Fruit fly (Drosophila melanogaster) whole organism, embryonic: Measurements from ENCODE around the gene prd1.

Experiments
- Ada2b ChIP-seq: fragments of 200-800 bp; sonication (Bioruptor generic); IDR thresholded peaks from 2 replicates; pipeline ENCODE4 v1.3.6; 2022; ENCODE audit warnings: missing biosample characterization, missing genetic modification characterization
- B-H2 ChIP-seq: fragments of 200-800 bp; sonication (Bioruptor generic); optimal IDR thresholded peaks from 2 replicates; lab custom pipeline; 2018; ENCODE audit warnings: missing biosample characterization, mild to moderate bottlenecking, missing genetic modification characterization
- Bteb2 ChIP-seq: fragments of 200-800 bp; sonication (Bioruptor generic); optimal IDR thresholded peaks from 2 replicates; lab custom pipeline; 2016; ENCODE audit warnings: missing biosample characterization, missing genetic modification characterization
- CG1024 ChIP-seq: fragments of 200-800 bp; sonication (Bioruptor generic); IDR thresholded peaks from 2 replicates; pipeline ENCODE4 v1.3.6; 2022; ENCODE audit warnings: missing biosample characterization, missing genetic modification characterization
- CG11695 ChIP-seq: fragments of 200-800 bp; sonication (Bioruptor generic); IDR thresholded peaks from 3 replicates; pipeline ENCODE4 v1.3.6; 2022; ENCODE audit warnings: missing biosample characterization, missing genetic modification characterization
- CG11723 ChIP-seq: fragments of 200-800 bp; sonication (Bioruptor generic); optimal IDR thresholded peaks from 2 replicates; lab custom pipeline; 2017; ENCODE audit warnings: missing biosample characterization, mild to moderate bottlenecking, missing genetic modification characterization
- CG12659 ChIP-seq: fragments of 200-800 bp; sonication (Bioruptor generic); optimal IDR thresholded peaks from 3 replicates; lab custom pipeline; 2017; ENCODE audit warnings: mild to moderate bottlenecking, missing biosample characterization, missing genetic modification reagents, missing genetic modification characterization
- CG12942 ChIP-seq: fragments of 200-800 bp; sonication (Bioruptor generic); optimal IDR thresholded peaks from 3 replicates; lab custom pipeline; 2016; ENCODE audit warnings: missing biosample characterization, missing genetic modification characterization
- CG13296 ChIP-seq: fragments of 200-800 bp; sonication (Bioruptor generic); optimal IDR thresholded peaks from 3 replicates; lab custom pipeline; 2018; ENCODE audit warnings: missing biosample characterization, mild to moderate bottlenecking, missing genetic modification characterization
- CG15073 ChIP-seq: fragments of 200-800 bp; sonication (Bioruptor generic); optimal IDR thresholded peaks from 2 replicates; lab custom pipeline; 2016; ENCODE audit warnings: missing biosample characterization, missing genetic modification characterization
- CG1529 ChIP-seq: fragments of 200-800 bp; sonication (Bioruptor generic); optimal IDR thresholded peaks from 3 replicates; lab custom pipeline; 2018; ENCODE audit warnings: missing biosample characterization, missing genetic modification characterization
- CG16813 ChIP-seq: fragments of 200-800 bp; sonication (Bioruptor generic); IDR thresholded peaks from 3 replicates; pipeline ENCODE4 v1.3.6; 2022; ENCODE audit warnings: missing biosample characterization, missing genetic modification characterization; ENCODE audit not compliant: partially characterized antibody
- CG18764 ChIP-seq: fragments of 200-800 bp; sonication (Bioruptor generic); optimal IDR thresholded peaks from 3 replicates; lab custom pipeline; 2016; ENCODE audit warnings: missing biosample characterization, missing genetic modification characterization
- CG2120 ChIP-seq: fragments of 200-800 bp; sonication (Bioruptor generic); optimal IDR thresholded peaks from 3 replicates; lab custom pipeline; 2016; ENCODE audit warnings: missing biosample characterization, missing genetic modification characterization
- CG31441 ChIP-seq: fragments of 200-800 bp; sonication (Bioruptor generic); IDR thresholded peaks from 2 replicates; pipeline ENCODE4 v1.3.6; 2022; ENCODE audit warnings: missing biosample characterization, missing genetic modification characterization
- CG34376 ChIP-seq: fragments of 200-800 bp; sonication (Bioruptor generic); optimal IDR thresholded peaks from 2 replicates; lab custom pipeline; 2018; ENCODE audit warnings: missing biosample characterization, mild to moderate bottlenecking, missing genetic modification characterization
- CG43689 ChIP-seq: fragments of 200-800 bp; sonication (Bioruptor generic); IDR thresholded peaks from 2 replicates; pipeline ENCODE4 v1.3.6; 2022; ENCODE audit warnings: missing biosample characterization, missing genetic modification characterization
- CG6791 ChIP-seq: fragments of 200-800 bp; sonication (Bioruptor generic); IDR thresholded peaks from 3 replicates; pipeline ENCODE4 v1.3.6; 2022; ENCODE audit warnings: missing biosample characterization, missing genetic modification characterization; ENCODE audit not compliant: partially characterized antibody
- CG7839 ChIP-seq: fragments of 200-800 bp; sonication (Bioruptor generic); optimal IDR thresholded peaks from 3 replicates; lab custom pipeline; 2018; ENCODE audit warnings: missing biosample characterization, mild to moderate bottlenecking, missing genetic modification characterization, moderate library complexity
- Camta ChIP-seq: fragments of 200-800 bp; sonication (Bioruptor generic); optimal IDR thresholded peaks from 2 replicates; lab custom pipeline; 2016; ENCODE audit warnings: missing biosample characterization, missing genetic modification characterization
- Dp ChIP-seq: fragments of 200-800 bp; sonication (Bioruptor generic); optimal IDR thresholded peaks from 2 replicates; lab custom pipeline; 2018; ENCODE audit warnings: missing biosample characterization, mild to moderate bottlenecking, missing genetic modification characterization, moderate library complexity
- Elba2 ChIP-seq: fragments of 200-800 bp; sonication (Bioruptor generic); optimal IDR thresholded peaks from 3 replicates; lab custom pipeline; 2016; ENCODE audit warnings: missing biosample characterization, missing genetic modification characterization
- Fer1 ChIP-seq: fragments of 200-800 bp; sonication (Bioruptor generic); optimal IDR thresholded peaks from 2 replicates; lab custom pipeline; 2017; ENCODE audit warnings: missing biosample characterization, mild to moderate bottlenecking, missing genetic modification characterization
- HHEX ChIP-seq: fragments of 200-800 bp; sonication (Bioruptor generic); optimal IDR thresholded peaks from 3 replicates; lab custom pipeline; 2017; ENCODE audit warnings: missing biosample characterization, mild to moderate bottlenecking, missing genetic modification characterization, missing genetic modification reagents
- Hr3 ChIP-seq: fragments of 200-800 bp; sonication (Bioruptor generic); optimal IDR thresholded peaks from 3 replicates; lab custom pipeline; 2016; ENCODE audit warnings: missing biosample characterization, missing genetic modification characterization
- Hsf ChIP-seq: fragments of 200-800 bp; sonication (Bioruptor generic); optimal IDR thresholded peaks from 3 replicates; lab custom pipeline; 2016; ENCODE audit warnings: missing biosample characterization, missing genetic modification characterization
- Mad ChIP-seq: fragments of 200-800 bp; sonication (Bioruptor generic); optimal IDR thresholded peaks from 2 replicates; lab custom pipeline; 2016; ENCODE audit warnings: missing biosample characterization, missing genetic modification characterization
- Med ChIP-seq: fragments of 200-800 bp; sonication (Bioruptor generic); peaks from one replicate; lab custom pipeline; 2016; ENCODE audit warnings: missing biosample characterization, missing genetic modification characterization, mild to moderate bottlenecking, inconsistent platforms, moderate library complexity
- Meics ChIP-seq: fragments of 200-800 bp; sonication (Bioruptor generic); optimal IDR thresholded peaks from 2 replicates; lab custom pipeline; 2017; ENCODE audit warnings: missing biosample characterization, mild to moderate bottlenecking, missing genetic modification characterization
- Nf-YB ChIP-seq: fragments of 200-800 bp; sonication (Bioruptor generic); optimal IDR thresholded peaks from 3 replicates; lab custom pipeline; 2019; ENCODE audit warnings: missing biosample characterization, mild to moderate bottlenecking, missing genetic modification characterization, moderate library complexity
- TFAM ChIP-seq: fragments of 200-800 bp; sonication (Bioruptor generic); optimal IDR thresholded peaks from 2 replicates; lab custom pipeline; 2017; ENCODE audit warnings: missing biosample characterization, missing genetic modification characterization, inconsistent platforms
- eve ChIP-seq, 2 experiments: fragments of >200 bp; optimal IDR thresholded peaks; 2 replicates each; lab custom pipeline; 2017; ENCODE audit warnings: missing biosample characterization in 2 of 2, missing genetic modification characterization in 2 of 2
- gcm2 ChIP-seq: fragments of 200-800 bp; sonication (Bioruptor generic); optimal IDR thresholded peaks from 2 replicates; lab custom pipeline; 2016; ENCODE audit warnings: missing biosample characterization, missing genetic modification characterization
- jumu ChIP-seq: fragments of 200-800 bp; sonication (Bioruptor generic); optimal IDR thresholded peaks from 3 replicates; lab custom pipeline; 2016; ENCODE audit warnings: missing biosample characterization, missing genetic modification characterization
- klu ChIP-seq: fragments of 200-800 bp; sonication (Bioruptor generic); IDR thresholded peaks from 2 replicates; pipeline ENCODE4 v1.3.6; 2022; ENCODE audit warnings: missing biosample characterization, missing genetic modification characterization
- lmd ChIP-seq: fragments of 200-800 bp; sonication (Bioruptor generic); IDR thresholded peaks from 2 replicates; pipeline ENCODE4 v1.3.6; 2022; ENCODE audit warnings: missing biosample characterization, missing genetic modification characterization
- mirr ChIP-seq: fragments of 200-800 bp; sonication (Bioruptor generic); optimal IDR thresholded peaks from 3 replicates; lab custom pipeline; 2018; ENCODE audit warnings: missing biosample characterization, mild to moderate bottlenecking, missing genetic modification characterization
- org-1 ChIP-seq: fragments of 200-800 bp; sonication (Bioruptor generic); optimal IDR thresholded peaks from 2 replicates; lab custom pipeline; 2017; ENCODE audit warnings: missing biosample characterization, missing genetic modification characterization
- pho ChIP-seq: fragments of 200-800 bp; sonication (Bioruptor generic); optimal IDR thresholded peaks from 2 replicates; lab custom pipeline; 2016; ENCODE audit warnings: missing biosample characterization, missing genetic modification characterization
- pros ChIP-seq: fragments of 200-800 bp; sonication (Bioruptor generic); optimal IDR thresholded peaks from 3 replicates; lab custom pipeline; 2019; ENCODE audit warnings: missing biosample characterization, mild to moderate bottlenecking, missing genetic modification characterization, moderate library complexity
- pzg ChIP-seq: fragments of 200-800 bp; sonication (Bioruptor generic); optimal IDR thresholded peaks from 3 replicates; lab custom pipeline; 2018; ENCODE audit warnings: missing biosample characterization, mild to moderate bottlenecking, missing genetic modification characterization, moderate library complexity
- sisA ChIP-seq: fragments of 200-800 bp; sonication (Bioruptor generic); IDR thresholded peaks from 2 replicates; pipeline ENCODE4 v1.3.6; 2022; ENCODE audit warnings: missing biosample characterization, missing genetic modification characterization
- slp2 ChIP-seq: fragments of 200-800 bp; sonication (Bioruptor generic); optimal IDR thresholded peaks from 2 replicates; lab custom pipeline; 2016; ENCODE audit warnings: missing biosample characterization, missing genetic modification characterization
- ssp ChIP-seq: fragments of 200-800 bp; sonication (Bioruptor generic); IDR thresholded peaks from 2 replicates; pipeline ENCODE4 v1.3.6; 2022; ENCODE audit warnings: missing biosample characterization, missing genetic modification characterization
- tio ChIP-seq: fragments of 200-800 bp; sonication (Bioruptor generic); optimal IDR thresholded peaks from 2 replicates; lab custom pipeline; 2017; ENCODE audit warnings: missing biosample characterization, missing genetic modification characterization, inconsistent platforms
- tup ChIP-seq: fragments of 200-800 bp; sonication (Bioruptor generic); optimal IDR thresholded peaks from 2 replicates; lab custom pipeline; 2016; ENCODE audit warnings: missing biosample characterization, mild to moderate bottlenecking, missing genetic modification characterization, moderate library complexity
- tx ChIP-seq: fragments of 200-800 bp; sonication (Bioruptor generic); optimal IDR thresholded peaks from 2 replicates; lab custom pipeline; 2016; ENCODE audit warnings: missing biosample characterization, missing genetic modification characterization
- usp ChIP-seq: fragments of >200 bp; optimal IDR thresholded peaks from 2 replicates; lab custom pipeline; 2017; ENCODE audit warnings: missing biosample characterization, missing genetic modification characterization
- wdn ChIP-seq: fragments of 200-800 bp; sonication (Bioruptor generic); IDR thresholded peaks from 2 replicates; pipeline ENCODE4 v1.3.6; 2022; ENCODE audit warnings: missing biosample characterization, missing genetic modification characterization
- z ChIP-seq: fragments of 200-800 bp; sonication (Bioruptor generic); IDR thresholded peaks from 3 replicates; pipeline ENCODE4 v1.3.6; 2022; ENCODE audit warnings: missing biosample characterization, missing genetic modification characterization
- zfh1 ChIP-seq: fragments of 200-800 bp; sonication (Bioruptor generic); IDR thresholded peaks from 3 replicates; pipeline ENCODE4 v1.3.6; 2022; ENCODE audit warnings: missing biosample characterization, missing genetic modification characterization

Gene prd1

dm6 chr3R:11780181-11780688, 6.6 kb downstream of the prd1 start (continued):
- TF ChIP-seq Hsf (GFP tag; lab: Kevin White, UChicago) (peak; percentile 76), TFAM (peak; percentile 86), pho (GFP tag; lab: Kevin White, UChicago) (no peak), CG2120 (GFP tag; lab: Kevin White, UChicago) (no peak), Mad (peak; percentile 63), z (peak; percentile 80; the same call in 2 of the 3 replicates), usp (no peak), tup (no peak), mirr (GFP tag; lab: Kevin White, UChicago) (no peak), CG16813 (GFP tag; lab: Robert Waterston, UW) (no peak), slp2 (GFP tag; lab: Kevin White, UChicago) (peak; percentile 44), tx (GFP tag; lab: Kevin White, UChicago) (no peak), Elba2 (GFP tag; lab: Kevin White, UChicago) (peak; percentile 66), CG18764 (GFP tag; lab: Kevin White, UChicago) (peak; percentile 88), pros (peak; percentile 98), zfh1 (peak; percentile 96), HHEX (GFP tag; lab: Kevin White, UChicago) (peak; percentile 80), CG7839 (peak; percentile 96), ssp (GFP tag; lab: Robert Waterston, UW) (peak; percentile 80), CG12659 (GFP tag; lab: Kevin White, UChicago) (peak; percentile 85), CG13296 (GFP tag; lab: Kevin White, UChicago) (no peak), Dp (GFP tag; lab: Kevin White, UChicago) (no peak), CG15073 (GFP tag; lab: Kevin White, UChicago) (peak; percentile 65), CG31441 (peak; percentile 99), CG1024 (peak; percentile 80), Ada2b (GFP tag; lab: Robert Waterston, UW) (peak; percentile 53; the same call in 1 of the 2 replicates), org-1 (GFP tag; lab: Kevin White, UChicago) (peak; percentile 85), wdn (no peak), lmd (peak; percentile 86), klu (GFP tag; lab: Robert Waterston, UW) (peak; percentile 59; the same call in 1 of the 2 replicates), Bteb2 (no peak), sisA (GFP tag; lab: Robert Waterston, UW) (peak; percentile 89), gcm2 (GFP tag; lab: Kevin White, UChicago) (no peak), Fer1 (GFP tag; lab: Kevin White, UChicago) (peak; percentile 36), CG43689 (GFP tag; lab: Robert Waterston, UW) (no peak), B-H2 (no peak), Meics (GFP tag; lab: Kevin White, UChicago) (peak; percentile 66), tio (GFP tag; lab: Kevin White, UChicago) (peak; percentile 92), Nf-YB (peak; percentile 80), CG34376 (GFP tag; lab: Kevin White, UChicago) (no peak), CG1529 (GFP tag; lab: Kevin White, UChicago) (peak; percentile 94), pzg (GFP tag; lab: Kevin White, UChicago) (no peak), Camta (GFP tag; lab: Kevin White, UChicago) (no peak), CG6791 (GFP tag; lab: Robert Waterston, UW) (no peak), CG11695 (GFP tag; lab: Robert Waterston, UW) (peak; percentile 70; the same call in 2 of the 3 replicates), Med (GFP tag; lab: Kevin White, UChicago) (peak; percentile 44), CG12942 (GFP tag; lab: Kevin White, UChicago) (peak; percentile 87), eve (GFP tag; optimal IDR thresholded peaks at IDR 0.05; lab: Kevin White, UChicago) (peak in 1 of 2 experiments; percentile 91), jumu (GFP tag; lab: Kevin White, UChicago) (peak; percentile 21), CG11723 (GFP tag; lab: Kevin White, UChicago) (peak; percentile 82), Hr3 (GFP tag; lab: Kevin White, UChicago) (peak; percentile 95)
